Fruit fly (Drosophila melanogaster) whole organism, embryonic: ENCODE measurements around the gene RPA1.
A peak's percentile ranks its signal among the peaks of the same experiment; 100 is the strongest.

ENCODE experiments used
- Antp ChIP-seq: fragments of 200-800 bp; sonication (Bioruptor generic); optimal IDR thresholded peaks from 3 replicates; lab custom pipeline; 2016; ENCODE audit warnings: missing biosample characterization, missing genetic modification characterization
- Atf3 ChIP-seq: fragments of 200-800 bp; sonication (Bioruptor generic); optimal IDR thresholded peaks from 3 replicates; lab custom pipeline; 2016; ENCODE audit warnings: missing biosample characterization, missing genetic modification characterization
- CG10979 ChIP-seq: fragments of 200-800 bp; sonication (Bioruptor generic); optimal IDR thresholded peaks from 2 replicates; lab custom pipeline; 2018; ENCODE audit warnings: missing biosample characterization, mild to moderate bottlenecking, missing genetic modification characterization, moderate library complexity
- CG11456 ChIP-seq: fragments of 200-800 bp; sonication (Bioruptor generic); IDR thresholded peaks from 3 replicates; pipeline ENCODE4 v1.3.6; 2022; ENCODE audit warnings: missing biosample characterization, missing genetic modification characterization
- CG11560 ChIP-seq: fragments of 200-800 bp; sonication (Bioruptor generic); IDR thresholded peaks from 3 replicates; pipeline ENCODE4 v1.3.6; 2022; ENCODE audit warnings: missing biosample characterization, missing genetic modification characterization
- CG12219 ChIP-seq: fragments of 200-800 bp; sonication (Bioruptor generic); optimal IDR thresholded peaks from 3 replicates; lab custom pipeline; 2018; ENCODE audit warnings: missing biosample characterization, mild to moderate bottlenecking, missing genetic modification characterization
- CG12769 ChIP-seq: fragments of 200-800 bp; sonication (Bioruptor generic); optimal IDR thresholded peaks from 2 replicates; lab custom pipeline; 2019; ENCODE audit warnings: missing biosample characterization, mild to moderate bottlenecking, missing genetic modification characterization, moderate library complexity
- CG15073 ChIP-seq: fragments of 200-800 bp; sonication (Bioruptor generic); optimal IDR thresholded peaks from 2 replicates; lab custom pipeline; 2016; ENCODE audit warnings: missing biosample characterization, missing genetic modification characterization
- CG15479 ChIP-seq: fragments of 200-800 bp; sonication (Bioruptor generic); optimal IDR thresholded peaks from 3 replicates; lab custom pipeline; 2019; ENCODE audit warnings: missing biosample characterization, mild to moderate bottlenecking, missing genetic modification characterization, moderate library complexity
- CG1603 ChIP-seq: fragments of 200-800 bp; sonication (Bioruptor generic); optimal IDR thresholded peaks from 2 replicates; lab custom pipeline; 2019; ENCODE audit warnings: missing biosample characterization, mild to moderate bottlenecking, missing genetic modification characterization, moderate library complexity
- CG18011 ChIP-seq: fragments of 200-800 bp; sonication (Bioruptor generic); optimal IDR thresholded peaks from 2 replicates; lab custom pipeline; 2017; ENCODE audit warnings: missing biosample characterization, missing genetic modification characterization, mild to moderate bottlenecking, moderate library complexity, missing genotype
- CG18599 ChIP-seq: fragments of 200-800 bp; sonication (Bioruptor generic); optimal IDR thresholded peaks from 3 replicates; lab custom pipeline; 2017; ENCODE audit warnings: missing biosample characterization, missing genetic modification characterization, mild to moderate bottlenecking, moderate library complexity, missing genetic modification reagents
- CG2120 ChIP-seq: fragments of 200-800 bp; sonication (Bioruptor generic); optimal IDR thresholded peaks from 3 replicates; lab custom pipeline; 2016; ENCODE audit warnings: missing biosample characterization, missing genetic modification characterization
- CG4730 ChIP-seq: fragments of 200-800 bp; sonication (Bioruptor generic); IDR thresholded peaks from 2 replicates; pipeline ENCODE4 v1.3.6; 2022; ENCODE audit warnings: missing biosample characterization, missing genetic modification characterization
- CG5245 ChIP-seq: fragments of 200-800 bp; sonication (Bioruptor generic); optimal IDR thresholded peaks from 3 replicates; lab custom pipeline; 2016; ENCODE audit warnings: missing biosample characterization, missing genetic modification characterization
- CG7357 ChIP-seq: fragments of 200-800 bp; sonication (Bioruptor generic); IDR thresholded peaks from 3 replicates; pipeline ENCODE4 v1.3.6; 2022; ENCODE audit warnings: missing biosample characterization, missing genetic modification characterization
- CG7556 ChIP-seq: fragments of 200-800 bp; sonication (Bioruptor generic); optimal IDR thresholded peaks from 2 replicates; lab custom pipeline; 2017; ENCODE audit warnings: missing biosample characterization, mild to moderate bottlenecking, missing genetic modification characterization
- CG8290 ChIP-seq, 3 experiments: fragments of 200-800 bp; sonication (Bioruptor generic); optimal IDR thresholded peaks; 2 replicates each; lab custom pipeline; 2016 to 2019; ENCODE audit warnings: missing biosample characterization in 3 of 3, missing genetic modification characterization in 3 of 3, mild to moderate bottlenecking in 2 of 3, moderate library complexity in 1 of 3
- CG9215 ChIP-seq: fragments of 200-800 bp; sonication (Bioruptor generic); IDR thresholded peaks from 2 replicates; pipeline ENCODE4 v1.3.6; 2022; ENCODE audit warnings: missing biosample characterization, missing genetic modification characterization
- CkIIα-i1 ChIP-seq: fragments of 200-800 bp; sonication (Bioruptor generic); IDR thresholded peaks from 2 replicates; pipeline ENCODE4 v1.3.6; 2022; ENCODE audit warnings: missing biosample characterization, missing genetic modification characterization
- Doc2 ChIP-seq: fragments of 200-800 bp; sonication (Bioruptor generic); IDR thresholded peaks from 2 replicates; pipeline ENCODE4 v1.3.6; 2022; ENCODE audit warnings: missing biosample characterization, missing genetic modification characterization
- Eip74EF ChIP-seq, 2 experiments: fragments of 200-800 bp in 1 of 2; fragments of >200 bp in 1 of 2; sonication (Bioruptor generic) in 1 of 2; optimal IDR thresholded peaks; 2 replicates each; lab custom pipeline; 2017 to 2019; ENCODE audit warnings: missing biosample characterization in 2 of 2, missing genetic modification characterization in 2 of 2, mild to moderate bottlenecking in 1 of 2, moderate library complexity in 1 of 2
- Elba2 ChIP-seq: fragments of 200-800 bp; sonication (Bioruptor generic); optimal IDR thresholded peaks from 3 replicates; lab custom pipeline; 2016; ENCODE audit warnings: missing biosample characterization, missing genetic modification characterization
- Fer3 ChIP-seq: fragments of 200-800 bp; sonication (Bioruptor generic); optimal IDR thresholded peaks from 2 replicates; lab custom pipeline; 2018; ENCODE audit warnings: missing biosample characterization, mild to moderate bottlenecking, missing genetic modification characterization, moderate library complexity
- HHEX ChIP-seq: fragments of 200-800 bp; sonication (Bioruptor generic); optimal IDR thresholded peaks from 3 replicates; lab custom pipeline; 2017; ENCODE audit warnings: missing biosample characterization, mild to moderate bottlenecking, missing genetic modification characterization, missing genetic modification reagents
- Hey ChIP-seq: fragments of 200-800 bp; sonication (Bioruptor generic); optimal IDR thresholded peaks from 3 replicates; lab custom pipeline; 2018; ENCODE audit warnings: missing biosample characterization, mild to moderate bottlenecking, missing genetic modification characterization
- Hmr ChIP-seq: fragments of 200-800 bp; sonication (Bioruptor generic); optimal IDR thresholded peaks from 3 replicates; lab custom pipeline; 2017; ENCODE audit warnings: mild to moderate bottlenecking, missing biosample characterization, missing genetic modification reagents, missing genetic modification characterization
- MESR4 ChIP-seq: fragments of 200-800 bp; sonication (Bioruptor generic); optimal IDR thresholded peaks from 2 replicates; lab custom pipeline; 2018; ENCODE audit warnings: missing biosample characterization, mild to moderate bottlenecking, missing genetic modification characterization, moderate library complexity
- Med ChIP-seq: fragments of 200-800 bp; sonication (Bioruptor generic); peaks from one replicate; lab custom pipeline; 2016; ENCODE audit warnings: missing biosample characterization, missing genetic modification characterization, mild to moderate bottlenecking, inconsistent platforms, moderate library complexity
- Rfx ChIP-seq: fragments of 200-800 bp; sonication (Bioruptor generic); IDR thresholded peaks from 2 replicates; pipeline ENCODE4 v1.3.6; 2022; ENCODE audit warnings: missing biosample characterization, missing genetic modification characterization
- Usf ChIP-seq: fragments of 200-800 bp; sonication (Bioruptor generic); optimal IDR thresholded peaks from 2 replicates; lab custom pipeline; 2017; ENCODE audit warnings: missing genotype, missing biosample characterization, missing genetic modification characterization
- ap ChIP-seq: fragments of 200-800 bp; sonication (Bioruptor generic); IDR thresholded peaks from 2 replicates; pipeline ENCODE4 v1.3.6; 2022; ENCODE audit warnings: missing biosample characterization, missing genetic modification characterization
- bcd ChIP-seq: fragments of 200-800 bp; sonication (Bioruptor generic); optimal IDR thresholded peaks from 2 replicates; lab custom pipeline; 2017; ENCODE audit warnings: missing biosample characterization, mild to moderate bottlenecking, missing genetic modification characterization
- cg ChIP-seq: fragments of 200-800 bp; sonication (Bioruptor generic); optimal IDR thresholded peaks from 3 replicates; lab custom pipeline; 2019; ENCODE audit warnings: missing biosample characterization, mild to moderate bottlenecking, missing genetic modification characterization, moderate library complexity
- crol ChIP-seq: fragments of 200-800 bp; sonication (Bioruptor generic); IDR thresholded peaks from 2 replicates; pipeline ENCODE4 v1.3.6; 2022; ENCODE audit warnings: missing biosample characterization, missing genetic modification characterization
- emc ChIP-seq: fragments of 200-800 bp; sonication (Bioruptor generic); optimal IDR thresholded peaks from 2 replicates; lab custom pipeline; 2016; ENCODE audit warnings: missing biosample characterization, missing genetic modification characterization
- exex ChIP-seq: fragments of 200-800 bp; sonication (Bioruptor generic); optimal IDR thresholded peaks from 4 replicates; lab custom pipeline; 2018; ENCODE audit warnings: missing biosample characterization, mild to moderate bottlenecking, missing genetic modification characterization, moderate library complexity
- gcm2 ChIP-seq: fragments of 200-800 bp; sonication (Bioruptor generic); optimal IDR thresholded peaks from 2 replicates; lab custom pipeline; 2016; ENCODE audit warnings: missing biosample characterization, missing genetic modification characterization
- gro ChIP-seq: fragments of 200-800 bp; sonication (Bioruptor generic); optimal IDR thresholded peaks from 2 replicates; lab custom pipeline; 2016; ENCODE audit warnings: missing biosample characterization, missing genetic modification characterization
- kay ChIP-seq: fragments of 200-800 bp; sonication (Bioruptor generic); optimal IDR thresholded peaks from 2 replicates; lab custom pipeline; 2016; ENCODE audit warnings: missing biosample characterization, missing genetic modification characterization
- lab ChIP-seq: fragments of 200-800 bp; sonication (Bioruptor generic); optimal IDR thresholded peaks from 3 replicates; lab custom pipeline; 2017; ENCODE audit warnings: missing biosample characterization, missing genetic modification characterization, mild to moderate bottlenecking, moderate library complexity, missing genetic modification reagents
- lilli ChIP-seq: fragments of 200-800 bp; sonication (Bioruptor generic); optimal IDR thresholded peaks from 3 replicates; lab custom pipeline; 2016; ENCODE audit warnings: missing biosample characterization, missing genetic modification characterization
- nerfin-1 ChIP-seq: fragments of 200-800 bp; sonication (Bioruptor generic); optimal IDR thresholded peaks from 3 replicates; lab custom pipeline; 2019; ENCODE audit warnings: missing biosample characterization, mild to moderate bottlenecking, missing genetic modification characterization, moderate library complexity
- phol ChIP-seq: fragments of 200-800 bp; sonication (Bioruptor generic); optimal IDR thresholded peaks from 3 replicates; lab custom pipeline; 2018; ENCODE audit warnings: missing biosample characterization, mild to moderate bottlenecking, missing genetic modification characterization, moderate library complexity
- pros ChIP-seq: fragments of 200-800 bp; sonication (Bioruptor generic); optimal IDR thresholded peaks from 3 replicates; lab custom pipeline; 2019; ENCODE audit warnings: missing biosample characterization, mild to moderate bottlenecking, missing genetic modification characterization, moderate library complexity
- sd ChIP-seq: fragments of 200-800 bp; sonication (Bioruptor generic); optimal IDR thresholded peaks from 3 replicates; lab custom pipeline; 2018; ENCODE audit warnings: missing biosample characterization, mild to moderate bottlenecking, missing genetic modification characterization, moderate library complexity
- tup ChIP-seq: fragments of 200-800 bp; sonication (Bioruptor generic); optimal IDR thresholded peaks from 2 replicates; lab custom pipeline; 2016; ENCODE audit warnings: missing biosample characterization, mild to moderate bottlenecking, missing genetic modification characterization, moderate library complexity
- unc-4 ChIP-seq: fragments of 200-800 bp; sonication (Bioruptor generic); IDR thresholded peaks from 2 replicates; pipeline ENCODE4 v1.3.6; 2022; ENCODE audit warnings: missing biosample characterization, missing genetic modification characterization; ENCODE audit not compliant: partially characterized antibody
- vnd ChIP-seq: fragments of 200-800 bp; sonication (Bioruptor generic); IDR thresholded peaks from 3 replicates; pipeline ENCODE4 v1.3.6; 2022; ENCODE audit warnings: missing biosample characterization, missing genetic modification characterization; ENCODE audit not compliant: partially characterized antibody
- wek ChIP-seq: fragments of 200-800 bp; sonication (Bioruptor generic); optimal IDR thresholded peaks from 3 replicates; lab custom pipeline; 2018; ENCODE audit warnings: missing biosample characterization, mild to moderate bottlenecking, missing genetic modification characterization, moderate library complexity

RPA1 gene

dm6 chr3R:8256040-8256439 lies 8.2 kb downstream of the RPA1 start (continued):
- TF ChIP-seq Rfx (peak; percentile 53), Eip74EF (GFP tag; optimal IDR thresholded peaks at IDR 0.05; lab: Kevin White, UChicago) (no peak), CG15479 (GFP tag; lab: Kevin White, UChicago) (no peak), CG11456 (GFP tag; lab: Robert Waterston, UW) (no peak), CG9215 (GFP tag; lab: Robert Waterston, UW) (no peak), CG18011 (GFP tag; lab: Kevin White, UChicago) (no peak), CG2120 (GFP tag; lab: Kevin White, UChicago) (peak; percentile 61), kay (GFP tag; lab: Kevin White, UChicago) (no peak), Hmr (peak; percentile 58), CG7556 (GFP tag; lab: Kevin White, UChicago) (peak; percentile 31), CG5245 (GFP tag; lab: Kevin White, UChicago) (no peak), unc-4 (GFP tag; lab: Robert Waterston, UW) (no peak), gro (GFP tag; lab: Kevin White, UChicago) (peak; percentile 26), gcm2 (GFP tag; lab: Kevin White, UChicago) (no peak), CG12219 (GFP tag; lab: Kevin White, UChicago) (peak; percentile 39), HHEX (GFP tag; lab: Kevin White, UChicago) (peak; percentile 36), wek (GFP tag; lab: Kevin White, UChicago) (no peak), CG4730 (no peak), CG8290 (GFP tag; optimal IDR thresholded peaks at IDR 0.05; lab: Kevin White, UChicago) (no peak), CG8290 (tag; optimal IDR thresholded peaks at IDR 0.05; lab: Kevin White, UChicago) (peak in 1 of 2 experiments; percentile 13), CG1603 (tag; lab: Kevin White, UChicago) (peak; percentile 11), Atf3 (GFP tag; lab: Kevin White, UChicago) (no peak), lab (GFP tag; lab: Kevin White, UChicago) (peak; percentile 54), CG15073 (GFP tag; lab: Kevin White, UChicago) (no peak), crol (GFP tag; lab: Robert Waterston, UW) (no peak), Antp (GFP tag; lab: Kevin White, UChicago) (no peak), Fer3 (peak; percentile 33), MESR4 (no peak), CG10979 (tag; lab: Kevin White, UChicago) (peak; percentile 1), ap (no peak), CG7357 (0 out of 3 replicates have a peak, but pooled peaks have one; percentile 31), bcd (GFP tag; lab: Kevin White, UChicago) (peak; percentile 19), vnd (GFP tag; lab: Robert Waterston, UW) (no peak), Elba2 (GFP tag; lab: Kevin White, UChicago) (no peak), emc (no peak), Usf (no peak), Hey (tag; lab: Kevin White, UChicago) (no peak), phol (tag; lab: Kevin White, UChicago) (peak; percentile 33), sd (tag; lab: Kevin White, UChicago) (no peak), Med (GFP tag; lab: Kevin White, UChicago) (peak; percentile 83), pros (no peak), nerfin-1 (no peak), CG12769 (peak; percentile 40), CG18599 (peak; percentile 38), CkIIα-i1 (GFP tag; lab: Robert Waterston, UW) (no peak), cg (GFP tag; lab: Kevin White, UChicago) (no peak), lilli (peak; percentile 25), Doc2 (GFP tag; lab: Robert Waterston, UW) (no peak), CG11560 (tag; lab: Robert Waterston, UW) (0 out of 3 replicates have a peak, but pooled peaks have one; percentile 32), exex (tag; lab: Kevin White, UChicago) (no peak), tup (no peak)
